Fruit fly (Drosophila melanogaster) whole organism, embryonic: Measurements from ENCODE around the gene CG10041.

Experiments used
- Abd-B ChIP-seq: fragments of 200-800 bp; sonication (Bioruptor generic); optimal IDR thresholded peaks from 2 replicates; lab custom pipeline; 2018; ENCODE audit warnings: missing biosample characterization, mild to moderate bottlenecking, missing genetic modification characterization, moderate library complexity
- Aef1 ChIP-seq: fragments of 200-800 bp; sonication (Bioruptor generic); IDR thresholded peaks from 3 replicates; pipeline ENCODE4 v1.3.6; 2022; ENCODE audit warnings: missing biosample characterization, missing genetic modification characterization
- CG12659 ChIP-seq: fragments of 200-800 bp; sonication (Bioruptor generic); optimal IDR thresholded peaks from 3 replicates; lab custom pipeline; 2017; ENCODE audit warnings: mild to moderate bottlenecking, missing biosample characterization, missing genetic modification reagents, missing genetic modification characterization
- CG13775 ChIP-seq: fragments of 200-800 bp; sonication (Bioruptor generic); optimal IDR thresholded peaks from 3 replicates; lab custom pipeline; 2017; ENCODE audit warnings: missing biosample characterization, mild to moderate bottlenecking, missing genetic modification characterization
- CG14710 ChIP-seq: fragments of 200-800 bp; sonication (Bioruptor generic); optimal IDR thresholded peaks from 3 replicates; lab custom pipeline; 2019; ENCODE audit warnings: missing biosample characterization, mild to moderate bottlenecking, missing genetic modification characterization, moderate library complexity
- CG15514 ChIP-seq: fragments of 200-800 bp; sonication (Bioruptor generic); optimal IDR thresholded peaks from 3 replicates; lab custom pipeline; 2017; ENCODE audit warnings: missing biosample characterization, missing genetic modification characterization, mild to moderate bottlenecking, moderate library complexity, missing genetic modification reagents
- CG1603 ChIP-seq: fragments of 200-800 bp; sonication (Bioruptor generic); optimal IDR thresholded peaks from 2 replicates; lab custom pipeline; 2019; ENCODE audit warnings: missing biosample characterization, mild to moderate bottlenecking, missing genetic modification characterization, moderate library complexity
- CG16863 ChIP-seq: fragments of 200-800 bp; sonication (Bioruptor generic); optimal IDR thresholded peaks from 3 replicates; lab custom pipeline; 2016; ENCODE audit warnings: missing biosample characterization, missing genetic modification characterization
- CG17829 ChIP-seq: fragments of 200-800 bp; optimal IDR thresholded peaks from 2 replicates; lab custom pipeline; 2019; ENCODE audit warnings: missing biosample characterization, mild to moderate bottlenecking, missing genetic modification characterization, moderate library complexity
- CG18262 ChIP-seq: fragments of 200-800 bp; optimal IDR thresholded peaks from 3 replicates; lab custom pipeline; 2019; ENCODE audit warnings: missing biosample characterization, mild to moderate bottlenecking, missing genetic modification characterization, moderate library complexity
- CG2129 ChIP-seq: fragments of 200-800 bp; sonication (Bioruptor generic); IDR thresholded peaks from 2 replicates; pipeline ENCODE4 v1.3.6; 2022; ENCODE audit warnings: missing biosample characterization, missing genetic modification characterization; ENCODE audit not compliant: partially characterized antibody
- CG2875 ChIP-seq: fragments of 200-800 bp; sonication (Bioruptor generic); optimal IDR thresholded peaks from 2 replicates; lab custom pipeline; 2017; ENCODE audit warnings: missing biosample characterization, mild to moderate bottlenecking, missing genetic modification characterization, missing genetic modification reagents
- CG30431 ChIP-seq: fragments of 200-800 bp; sonication (Bioruptor generic); optimal IDR thresholded peaks from 2 replicates; lab custom pipeline; 2017; ENCODE audit warnings: missing biosample characterization, missing genetic modification characterization
- CG33213 ChIP-seq: fragments of 200-800 bp; sonication (Bioruptor generic); optimal IDR thresholded peaks from 3 replicates; lab custom pipeline; 2016; ENCODE audit warnings: missing biosample characterization, missing genetic modification characterization
- CG34422 ChIP-seq: fragments of 200-800 bp; sonication (Bioruptor generic); IDR thresholded peaks from 3 replicates; pipeline ENCODE4 v1.3.6; 2022; ENCODE audit warnings: missing biosample characterization, missing genetic modification characterization
- CG42726 ChIP-seq: fragments of 200-800 bp; sonication (Bioruptor generic); IDR thresholded peaks from 2 replicates; pipeline ENCODE4 v1.3.6; 2022; ENCODE audit warnings: missing biosample characterization, missing genetic modification characterization; ENCODE audit not compliant: partially characterized antibody
- CG4404 ChIP-seq: fragments of 200-800 bp; sonication (Bioruptor generic); IDR thresholded peaks from 2 replicates; pipeline ENCODE4 v1.3.6; 2022; ENCODE audit warnings: missing biosample characterization, missing genetic modification characterization
- CG5245 ChIP-seq: fragments of 200-800 bp; sonication (Bioruptor generic); optimal IDR thresholded peaks from 3 replicates; lab custom pipeline; 2016; ENCODE audit warnings: missing biosample characterization, missing genetic modification characterization
- CG6791 ChIP-seq: fragments of 200-800 bp; sonication (Bioruptor generic); IDR thresholded peaks from 3 replicates; pipeline ENCODE4 v1.3.6; 2022; ENCODE audit warnings: missing biosample characterization, missing genetic modification characterization; ENCODE audit not compliant: partially characterized antibody
- CG6813 ChIP-seq: fragments of 200-800 bp; sonication (Bioruptor generic); optimal IDR thresholded peaks from 2 replicates; lab custom pipeline; 2017; ENCODE audit warnings: missing biosample characterization, missing genetic modification characterization, mild to moderate bottlenecking, moderate library complexity, missing genetic modification reagents
- CG7786 ChIP-seq: fragments of 200-800 bp; sonication (Bioruptor generic); optimal IDR thresholded peaks from 2 replicates; lab custom pipeline; 2016; ENCODE audit warnings: missing biosample characterization, missing genetic modification characterization
- CG7839 ChIP-seq: fragments of 200-800 bp; sonication (Bioruptor generic); optimal IDR thresholded peaks from 3 replicates; lab custom pipeline; 2018; ENCODE audit warnings: missing biosample characterization, mild to moderate bottlenecking, missing genetic modification characterization, moderate library complexity
- CTCF ChIP-seq: fragments of 200-800 bp; sonication (Bioruptor generic); optimal IDR thresholded peaks from 2 replicates; lab custom pipeline; 2017; ENCODE audit warnings: missing biosample characterization, mild to moderate bottlenecking, missing genetic modification characterization, moderate library complexity
- Chrac-16 ChIP-seq: fragments of 200-800 bp; sonication (Bioruptor generic); optimal IDR thresholded peaks from 3 replicates; lab custom pipeline; 2016; ENCODE audit warnings: missing biosample characterization, missing genetic modification characterization
- CkIIα-i1 ChIP-seq: fragments of 200-800 bp; sonication (Bioruptor generic); IDR thresholded peaks from 2 replicates; pipeline ENCODE4 v1.3.6; 2022; ENCODE audit warnings: missing biosample characterization, missing genetic modification characterization
- Dfd ChIP-seq, 2 experiments: fragments of >200 bp; optimal IDR thresholded peaks; 2 replicates each; lab custom pipeline; 2017; ENCODE audit warnings: missing biosample characterization in 2 of 2, missing genetic modification characterization in 2 of 2
- Dp ChIP-seq: fragments of 200-800 bp; sonication (Bioruptor generic); optimal IDR thresholded peaks from 2 replicates; lab custom pipeline; 2018; ENCODE audit warnings: missing biosample characterization, mild to moderate bottlenecking, missing genetic modification characterization, moderate library complexity
- Hr78 ChIP-seq, 2 experiments: fragments of 200-800 bp in 1 of 2; fragments of >200 bp in 1 of 2; sonication (Bioruptor generic) in 1 of 2; optimal IDR thresholded peaks; 2 replicates each; lab custom pipeline; 2017 to 2019; ENCODE audit warnings: missing biosample characterization in 2 of 2, missing genetic modification characterization in 2 of 2, mild to moderate bottlenecking in 1 of 2, moderate library complexity in 1 of 2
- MESR4 ChIP-seq: fragments of 200-800 bp; sonication (Bioruptor generic); optimal IDR thresholded peaks from 2 replicates; lab custom pipeline; 2018; ENCODE audit warnings: missing biosample characterization, mild to moderate bottlenecking, missing genetic modification characterization, moderate library complexity
- Meics ChIP-seq: fragments of 200-800 bp; sonication (Bioruptor generic); optimal IDR thresholded peaks from 2 replicates; lab custom pipeline; 2017; ENCODE audit warnings: missing biosample characterization, mild to moderate bottlenecking, missing genetic modification characterization
- Poxn ChIP-seq: fragments of 200-800 bp; sonication (Bioruptor generic); IDR thresholded peaks from 2 replicates; pipeline ENCODE4 v1.3.6; 2022; ENCODE audit warnings: missing biosample characterization, missing genetic modification characterization
- Ptx1 ChIP-seq: fragments of 200-800 bp; sonication (Bioruptor generic); IDR thresholded peaks from 2 replicates; pipeline ENCODE4 v1.3.6; 2022; ENCODE audit warnings: missing biosample characterization, missing genetic modification characterization
- Sox102F ChIP-seq: fragments of 200-800 bp; sonication (Bioruptor generic); optimal IDR thresholded peaks from 2 replicates; lab custom pipeline; 2018; ENCODE audit warnings: missing biosample characterization, mild to moderate bottlenecking, missing genetic modification characterization, moderate library complexity
- Sry-β ChIP-seq: fragments of 200-800 bp; sonication (Bioruptor generic); optimal IDR thresholded peaks from 2 replicates; lab custom pipeline; 2018; ENCODE audit warnings: missing biosample characterization, mild to moderate bottlenecking, missing genetic modification characterization, moderate library complexity
- Xrp1 ChIP-seq: fragments of 200-800 bp; sonication (Bioruptor generic); IDR thresholded peaks from 2 replicates; pipeline ENCODE4 v1.3.6; 2022; ENCODE audit warnings: missing biosample characterization, missing genetic modification characterization
- ato ChIP-seq: fragments of 200-800 bp; sonication (Bioruptor generic); IDR thresholded peaks from 2 replicates; pipeline ENCODE4 v1.3.6; 2022; ENCODE audit warnings: missing biosample characterization, missing genetic modification characterization; ENCODE audit not compliant: partially characterized antibody
- az2 ChIP-seq: fragments of 200-800 bp; sonication (Bioruptor generic); optimal IDR thresholded peaks from 3 replicates; lab custom pipeline; 2016; ENCODE audit warnings: missing biosample characterization, missing genetic modification characterization
- bbx ChIP-seq: fragments of 200-800 bp; sonication (Bioruptor generic); IDR thresholded peaks from 2 replicates; pipeline ENCODE4 v1.3.6; 2022; ENCODE audit warnings: missing biosample characterization, missing genetic modification characterization; ENCODE audit not compliant: partially characterized antibody
- bcd ChIP-seq: fragments of 200-800 bp; sonication (Bioruptor generic); optimal IDR thresholded peaks from 2 replicates; lab custom pipeline; 2017; ENCODE audit warnings: missing biosample characterization, mild to moderate bottlenecking, missing genetic modification characterization
- bsh ChIP-seq, 2 experiments: fragments of 200-800 bp; sonication (Bioruptor generic); optimal IDR thresholded peaks; 2 replicates each; lab custom pipeline; 2017 to 2018; ENCODE audit warnings: mild to moderate bottlenecking in 2 of 2, missing biosample characterization in 2 of 2, missing genetic modification characterization in 2 of 2, moderate library complexity in 1 of 2
- dysf ChIP-seq: fragments of 200-800 bp; sonication (Bioruptor generic); IDR thresholded peaks from 3 replicates; pipeline ENCODE4 v1.3.6; 2022; ENCODE audit warnings: missing biosample characterization, missing genetic modification characterization
- gfzf ChIP-seq: fragments of 200-800 bp; sonication (Bioruptor generic); optimal IDR thresholded peaks from 2 replicates; lab custom pipeline; 2016; ENCODE audit warnings: missing biosample characterization, mild to moderate bottlenecking, missing genetic modification characterization, moderate library complexity
- kay ChIP-seq: fragments of 200-800 bp; sonication (Bioruptor generic); optimal IDR thresholded peaks from 2 replicates; lab custom pipeline; 2016; ENCODE audit warnings: missing biosample characterization, missing genetic modification characterization
- klu ChIP-seq: fragments of 200-800 bp; sonication (Bioruptor generic); IDR thresholded peaks from 2 replicates; pipeline ENCODE4 v1.3.6; 2022; ENCODE audit warnings: missing biosample characterization, missing genetic modification characterization
- pho ChIP-seq: fragments of 200-800 bp; sonication (Bioruptor generic); optimal IDR thresholded peaks from 2 replicates; lab custom pipeline; 2016; ENCODE audit warnings: missing biosample characterization, missing genetic modification characterization
- ro ChIP-seq: fragments of 200-800 bp; sonication (Bioruptor generic); IDR thresholded peaks from 2 replicates; pipeline ENCODE4 v1.3.6; 2022; ENCODE audit warnings: missing biosample characterization, missing genetic modification characterization
- sima ChIP-seq: fragments of 200-800 bp; sonication (Bioruptor generic); optimal IDR thresholded peaks from 2 replicates; lab custom pipeline; 2016; ENCODE audit warnings: missing biosample characterization, missing genetic modification characterization
- sug ChIP-seq: fragments of 200-800 bp; optimal IDR thresholded peaks from 2 replicates; lab custom pipeline; 2019; ENCODE audit warnings: missing biosample characterization, mild to moderate bottlenecking, missing genetic modification characterization, moderate library complexity
- tin ChIP-seq: fragments of 200-800 bp; sonication (Bioruptor generic); optimal IDR thresholded peaks from 3 replicates; lab custom pipeline; 2016; ENCODE audit warnings: missing biosample characterization, missing genetic modification characterization
- toy ChIP-seq: fragments of 200-800 bp; sonication (Bioruptor generic); IDR thresholded peaks from 2 replicates; pipeline ENCODE4 v1.3.6; 2022; ENCODE audit warnings: missing biosample characterization, missing genetic modification characterization

CG10041 gene

DNA sequence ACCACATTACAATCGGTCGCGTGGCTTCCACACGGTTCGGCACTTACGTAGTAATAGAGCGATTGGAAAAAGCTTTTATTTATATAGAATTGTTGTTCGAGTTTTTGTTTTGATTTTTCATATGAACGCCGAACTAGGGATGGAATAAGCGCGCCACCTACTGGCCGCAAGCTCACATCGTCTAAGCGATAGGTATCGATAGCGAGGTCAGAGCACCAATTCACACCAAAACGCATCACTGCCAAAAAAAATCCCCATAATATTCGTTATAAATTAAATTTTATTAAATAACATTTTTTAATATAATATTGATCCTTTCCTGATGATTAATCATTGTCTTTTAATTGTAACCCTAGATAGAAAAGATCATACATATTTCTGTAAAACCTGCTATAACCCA lies 1.4 kb downstream of the CG10041 start, which contains the start of gene CG10038 (continued):
- TF ChIP-seq CG6813 (GFP tag; lab: Kevin White, UChicago), result no peak
- TF ChIP-seq CG1603 (tag; lab: Kevin White, UChicago), result peak; percentile 69
- TF ChIP-seq CG42726, result peak; percentile 97
- peak; percentile 46 for TF ChIP-seq Ptx1 (GFP tag; lab: Robert Waterston, UW)
- 0 out of 3 replicates have a peak, but pooled peaks have one; percentile 37 for TF ChIP-seq dysf (GFP tag; lab: Robert Waterston, UW)
- TF ChIP-seq CG6791, result peak; percentile 97
- TF ChIP-seq CG2129 (GFP tag; lab: Robert Waterston, UW), result peak; percentile 77
- TF ChIP-seq CG30431 (GFP tag; lab: Kevin White, UChicago), result no peak
- TF ChIP-seq pho (GFP tag; lab: Kevin White, UChicago), result peak; percentile 31
- peak; percentile 41 for TF ChIP-seq bcd (GFP tag; lab: Kevin White, UChicago)
- peak; percentile 31; the same call in 1 of the 3 replicates for TF ChIP-seq Aef1 (GFP tag; lab: Robert Waterston, UW)
- no peak for TF ChIP-seq Dfd (GFP tag; optimal IDR thresholded peaks at IDR 0.05; lab: Kevin White, UChicago)
- peak; percentile 27 for TF ChIP-seq CG18262 (tag; lab: Kevin White, UChicago)
- peak; percentile 79 for TF ChIP-seq CG15514 (GFP tag; lab: Kevin White, UChicago)
- no peak for TF ChIP-seq sug
- TF ChIP-seq Sry-β (GFP tag; lab: Kevin White, UChicago), result peak; percentile 59
- TF ChIP-seq sima, result no peak
- peak; percentile 95 for TF ChIP-seq bbx (GFP tag; lab: Robert Waterston, UW)
- peak in 1 of 2 experiments; percentile 31 for TF ChIP-seq bsh (GFP tag; optimal IDR thresholded peaks at IDR 0.05; lab: Kevin White, UChicago)
- peak; percentile 10 for TF ChIP-seq CG5245 (GFP tag; lab: Kevin White, UChicago)
- TF ChIP-seq Abd-B (GFP tag; lab: Kevin White, UChicago), result peak; percentile 8
- peak; percentile 16 for TF ChIP-seq Chrac-16 (GFP tag; lab: Kevin White, UChicago)
- TF ChIP-seq Dp (GFP tag; lab: Kevin White, UChicago), result peak; percentile 59
- TF ChIP-seq CG14710, result peak; percentile 52
- TF ChIP-seq klu (GFP tag; lab: Robert Waterston, UW), result no peak
- TF ChIP-seq CG33213, result peak; percentile 67
- peak; percentile 87 for TF ChIP-seq ato (GFP tag; lab: Robert Waterston, UW)
- peak; percentile 44 for TF ChIP-seq gfzf (GFP tag; lab: Kevin White, UChicago)
- TF ChIP-seq Poxn (GFP tag; lab: Robert Waterston, UW), result no peak
- no peak for TF ChIP-seq CG4404
- TF ChIP-seq Sox102F (GFP tag; lab: Kevin White, UChicago), result peak; percentile 20
- peak; percentile 60 for TF ChIP-seq CG17829 (tag; lab: Kevin White, UChicago)
- peak; percentile 21 for TF ChIP-seq CG13775 (GFP tag; lab: Kevin White, UChicago)
- peak; percentile 32 for TF ChIP-seq CG7839 (tag; lab: Kevin White, UChicago)
- no peak for TF ChIP-seq CG7786 (GFP tag; lab: Kevin White, UChicago)
- no peak for TF ChIP-seq CkIIα-i1 (GFP tag; lab: Robert Waterston, UW)
- peak; percentile 20 for TF ChIP-seq CG2875
- TF ChIP-seq MESR4 (GFP tag; lab: Kevin White, UChicago), result peak; percentile 10
- no peak for TF ChIP-seq Hr78 (GFP tag; optimal IDR thresholded peaks at IDR 0.05; lab: Kevin White, UChicago)
- peak; percentile 28; the same call in 1 of the 2 replicates for TF ChIP-seq Xrp1
- TF ChIP-seq CG16863 (GFP tag; lab: Kevin White, UChicago), result no peak
- TF ChIP-seq ro (GFP tag; lab: Robert Waterston, UW), result peak; percentile 25; the same call in 1 of the 2 replicates
- TF ChIP-seq az2 (GFP tag; lab: Kevin White, UChicago), result peak; percentile 41
- peak; percentile 35 for TF ChIP-seq Meics (GFP tag; lab: Kevin White, UChicago)
- TF ChIP-seq tin (GFP tag; lab: Kevin White, UChicago), result peak; percentile 56
- peak; percentile 96 for TF ChIP-seq CTCF
- TF ChIP-seq toy (GFP tag; lab: Robert Waterston, UW), result no peak
- TF ChIP-seq CG12659, result peak; percentile 62
- TF ChIP-seq CG34422 (GFP tag; lab: Robert Waterston, UW), result peak; percentile 60; the same call in 2 of the 3 replicates
- peak; percentile 14 for TF ChIP-seq kay (GFP tag; lab: Kevin White, UChicago)
